Fruit fly (Drosophila melanogaster): ENCODE results near the gene CG32017.

Gene CG32017

dm6 chr4:1112867-1113769 lies 48.8 kb downstream of the CG32017 start (continued):
- TF ChIP-seq gsb-n (tag; optimal IDR thresholded peaks at IDR 0.05) (peak; percentile 93), sqz (GFP tag; optimal IDR thresholded peaks at IDR 0.05) (peak; percentile 66), CG12104 (GFP tag; optimal IDR thresholded peaks at IDR 0.05) (peak; percentile 84), pfk (GFP tag; optimal IDR thresholded peaks at IDR 0.05) (peak; percentile 67), NK7.1 (GFP tag; optimal IDR thresholded peaks at IDR 0.05) (peak; percentile 89), Fer3 (tag; optimal IDR thresholded peaks at IDR 0.05) (peak; percentile 89), CG9876 (GFP tag; optimal IDR thresholded peaks at IDR 0.05) (peak; percentile 86), gsb (GFP tag; IDR thresholded peaks at IDR 0.05) (no peak), CG11696 (GFP tag; IDR thresholded peaks at IDR 0.05) (no peak; the same call in 1 of the 2 replicates), tio (GFP tag; optimal IDR thresholded peaks at IDR 0.05) (peak; percentile 92), Taf1 (GFP tag; IDR thresholded peaks at IDR 0.05) (0 out of 2 replicates have a peak, but pooled peaks have one; percentile 84), Kr (GFP tag; optimal IDR thresholded peaks at IDR 0.05) (no peak), CG6254 (GFP tag; optimal IDR thresholded peaks at IDR 0.05) (peak; percentile 92), Mad (GFP tag; optimal IDR thresholded peaks at IDR 0.05) (peak; percentile 93), Atf6 (GFP tag; IDR thresholded peaks at IDR 0.05) (peak; percentile 95), Hr39 (optimal IDR thresholded peaks at IDR 0.05) (no peak), Camta (GFP tag; optimal IDR thresholded peaks at IDR 0.05) (peak; percentile 95), sug (tag; optimal IDR thresholded peaks at IDR 0.05) (peak; percentile 65), CG10654 (GFP tag; optimal IDR thresholded peaks at IDR 0.05) (peak; percentile 89), bigmax (GFP tag; optimal IDR thresholded peaks at IDR 0.05) (no peak), trh (GFP tag; optimal IDR thresholded peaks at IDR 0.05) (peak; percentile 85), CG18476 (GFP tag; optimal IDR thresholded peaks at IDR 0.05) (peak; percentile 88), zen2 (GFP tag; IDR thresholded peaks at IDR 0.05; ENCODE audit: partially characterized antibody) (no peak), Abd-B (GFP tag; optimal IDR thresholded peaks at IDR 0.05) (no peak), CG34224 (GFP tag; IDR thresholded peaks at IDR 0.05; ENCODE audit: partially characterized antibody) (no peak), Lpt (GFP tag; optimal IDR thresholded peaks at IDR 0.05) (no peak), usp (GFP tag; optimal IDR thresholded peaks at IDR 0.05) (no peak), CG32532 (GFP tag; IDR thresholded peaks at IDR 0.05) (no peak), gcm (GFP tag; optimal IDR thresholded peaks at IDR 0.05) (peak; percentile 94), BEAF-32 (GFP tag; optimal IDR thresholded peaks at IDR 0.05) (peak; percentile 15), HLH54F (GFP tag; optimal IDR thresholded peaks at IDR 0.05) (peak; percentile 94), HLHmδ (GFP tag; optimal IDR thresholded peaks at IDR 0.05) (no peak), CG11398 (GFP tag; optimal IDR thresholded peaks at IDR 0.05) (peak; percentile 91), so (GFP tag; IDR thresholded peaks at IDR 0.05) (no peak), gt (GFP tag; IDR thresholded peaks at IDR 0.05) (no peak), Chrac-16 (GFP tag; optimal IDR thresholded peaks at IDR 0.05) (peak; percentile 94), vvl (GFP tag; IDR thresholded peaks at IDR 0.05) (no peak), Drgx (GFP tag; IDR thresholded peaks at IDR 0.05) (no peak), sc (optimal IDR thresholded peaks at IDR 0.05) (no peak), sc (GFP tag; optimal IDR thresholded peaks at IDR 0.05) (peak; percentile 82), CG14965 (GFP tag; optimal IDR thresholded peaks at IDR 0.05; ENCODE audit: borderline replicate concordance) (peak; percentile 61), grau (tag; optimal IDR thresholded peaks at IDR 0.05) (peak; percentile 91), CG10959 (GFP tag; IDR thresholded peaks at IDR 0.05) (no peak), wdn (GFP tag; IDR thresholded peaks at IDR 0.05) (no peak; the same call in 1 of the 2 replicates), CkIIα-i1 (GFP tag; IDR thresholded peaks at IDR 0.05) (no peak), H2.0 (GFP tag; IDR thresholded peaks at IDR 0.05) (no peak), lab (GFP tag; optimal IDR thresholded peaks at IDR 0.05) (no peak), lola (GFP tag; optimal IDR thresholded peaks at IDR 0.05) (peak in 1 of 3 experiments; percentile 93), ranshi (GFP tag; IDR thresholded peaks at IDR 0.05) (no peak; the same call in 1 of the 2 replicates), CG1233 (GFP tag; optimal IDR thresholded peaks at IDR 0.05) (peak; percentile 89)
